Worm (Caenorhabditis elegans) whole organism, L1 larva: ENCODE data around the gene F59A1.6.
A peak's percentile ranks its signal among the peaks of the same experiment; 100 is the strongest.

ENCODE experiments used
- C16A3.4 ChIP-seq: fragments of 150-350 bp; optimal IDR thresholded peaks from 2 replicates; lab custom pipeline; 2014; ENCODE audit warnings: missing biosample characterization, missing genetic modification characterization
- Y116A8C.19 ChIP-seq: sonication (generic microtip); optimal IDR thresholded peaks from 2 replicates; lab custom pipeline; 2016; ENCODE audit warnings: missing compliant biosample characterization, missing genetic modification characterization, borderline replicate concordance
- alr-1 ChIP-seq: fragments of 200-800 bp; sonication (Bioruptor generic); optimal IDR thresholded peaks from 2 replicates; lab custom pipeline; 2018; ENCODE audit warnings: borderline replicate concordance, mild to moderate bottlenecking, missing genetic modification characterization, missing compliant biosample characterization
- ceh-8 ChIP-seq: fragments of 200-800 bp; sonication (Bioruptor generic); optimal IDR thresholded peaks from 2 replicates; lab custom pipeline; 2018; ENCODE audit warnings: mild to moderate bottlenecking, missing genetic modification characterization, moderate library complexity, missing compliant biosample characterization
- ceh-82 ChIP-seq, 3 experiments: fragments of 150-350 bp in 1 of 3; sonication (generic microtip) in 2 of 3; optimal IDR thresholded peaks; 2 replicates each; lab custom pipeline; 2014 to 2017; ENCODE audit warnings: missing biosample characterization in 3 of 3, missing genetic modification characterization in 3 of 3
- ceh-88 ChIP-seq: fragments of 200-800 bp; sonication (Bioruptor generic); IDR thresholded peaks from 2 replicates; pipeline ENCODE4 v1.3.6; 2022; ENCODE audit warnings: missing genetic modification characterization, missing compliant biosample characterization
- ces-1 ChIP-seq: fragments of 150-350 bp; optimal IDR thresholded peaks from 2 replicates; lab custom pipeline; 2014; ENCODE audit warnings: missing biosample characterization, missing genetic modification reagents, missing genetic modification characterization
- dpl-1 ChIP-seq, 3 experiments: fragments of 150-350 bp in 2 of 3; sonication (generic microtip) in 1 of 3; optimal IDR thresholded peaks; 2 replicates each; lab custom pipeline; 2014 to 2017; ENCODE audit warnings: missing biosample characterization in 3 of 3, missing genetic modification characterization in 3 of 3, missing genetic modification reagents in 3 of 3
- dsc-1 ChIP-seq: sonication (generic microtip); optimal IDR thresholded peaks from 2 replicates; lab custom pipeline; 2016; ENCODE audit warnings: mild to moderate bottlenecking, missing genetic modification characterization, missing compliant biosample characterization
- efl-3 ChIP-seq: fragments of 200-800 bp; sonication (Bioruptor generic); optimal IDR thresholded peaks from 2 replicates; lab custom pipeline; 2018; ENCODE audit warnings: mild to moderate bottlenecking, missing genetic modification characterization, missing compliant biosample characterization
- egl-27 ChIP-seq, 2 experiments: fragments of 150-350 bp in 1 of 2; sonication (generic microtip); optimal IDR thresholded peaks; 3 replicates each; lab custom pipeline; 2017 to 2018; ENCODE audit warnings: missing biosample characterization in 2 of 2, missing genetic modification characterization in 2 of 2, missing genetic modification reagents in 2 of 2
- elt-2 ChIP-seq: sonication (generic microtip); optimal IDR thresholded peaks from 2 replicates; lab custom pipeline; 2016; ENCODE audit warnings: missing genetic modification characterization, mild to moderate bottlenecking, inconsistent platforms, missing compliant biosample characterization, missing genetic modification reagents
- ets-5 ChIP-seq: fragments of 200-800 bp; sonication (Bioruptor generic); IDR thresholded peaks from 2 replicates; pipeline ENCODE4 v1.3.6; 2022; ENCODE audit warnings: missing genetic modification characterization, missing compliant biosample characterization
- fkh-10 ChIP-seq: sonication (generic microtip); optimal IDR thresholded peaks from 2 replicates; lab custom pipeline; 2017; ENCODE audit warnings: missing biosample characterization, missing genetic modification reagents, missing genetic modification characterization
- hpl-2 ChIP-seq: fragments of 150-350 bp; optimal IDR thresholded peaks from 2 replicates; lab custom pipeline; 2014; ENCODE audit warnings: missing biosample characterization, missing genetic modification reagents, missing genetic modification characterization
- isw-1 ChIP-seq: fragments of 200-800 bp; sonication (Bioruptor generic); IDR thresholded peaks from 2 replicates; pipeline ENCODE4 v1.3.6; 2022; ENCODE audit warnings: missing genetic modification characterization, missing compliant biosample characterization
- lin-15B ChIP-seq: fragments of 150-350 bp; sonication (generic microtip); optimal IDR thresholded peaks from 3 replicates; lab custom pipeline; 2014; ENCODE audit warnings: missing biosample characterization, missing genetic modification characterization
- lir-3 ChIP-seq: sonication (generic microtip); optimal IDR thresholded peaks from 2 replicates; lab custom pipeline; 2016; ENCODE audit warnings: mild to moderate bottlenecking, missing genetic modification characterization, moderate library complexity, missing compliant biosample characterization; ENCODE audit not compliant: poor library complexity
- mab-9 ChIP-seq: fragments of 200-800 bp; sonication (Bioruptor generic); IDR thresholded peaks from 2 replicates; pipeline ENCODE4 v1.3.6; 2022; ENCODE audit warnings: missing genetic modification reagents, missing genetic modification characterization, missing compliant biosample characterization
- mdl-1 ChIP-seq, 2 experiments: fragments of 150-350 bp; optimal IDR thresholded peaks; 2 replicates each; lab custom pipeline; 2014 to 2017; ENCODE audit warnings: missing biosample characterization in 2 of 2, missing genetic modification characterization in 2 of 2, inconsistent platforms in 1 of 2
- mef-2 ChIP-seq: fragments of 150-350 bp; optimal IDR thresholded peaks from 2 replicates; lab custom pipeline; 2014; ENCODE audit warnings: missing biosample characterization, missing genetic modification characterization
- nhr-11 ChIP-seq: fragments of 150-350 bp; optimal IDR thresholded peaks from 2 replicates; lab custom pipeline; 2014; ENCODE audit warnings: missing biosample characterization, missing genetic modification characterization
- nhr-20 ChIP-seq: sonication (generic microtip); optimal IDR thresholded peaks from 2 replicates; lab custom pipeline; 2016; ENCODE audit warnings: mild to moderate bottlenecking, missing genetic modification characterization, missing compliant biosample characterization
- nhr-237 ChIP-seq: fragments of 150-350 bp; optimal IDR thresholded peaks from 2 replicates; lab custom pipeline; 2014; ENCODE audit warnings: missing biosample characterization, missing genetic modification characterization
- nhr-28 ChIP-seq: fragments of 150-350 bp; optimal IDR thresholded peaks from 2 replicates; lab custom pipeline; 2014; ENCODE audit warnings: missing biosample characterization, missing genetic modification characterization
- nhr-77 ChIP-seq: fragments of 150-350 bp; optimal IDR thresholded peaks from 2 replicates; lab custom pipeline; 2014; ENCODE audit warnings: missing biosample characterization, missing genetic modification characterization
- nhr-84 ChIP-seq: sonication (generic microtip); optimal IDR thresholded peaks from 2 replicates; lab custom pipeline; 2017; ENCODE audit warnings: missing biosample characterization, missing genetic modification characterization
- nhr-85 ChIP-seq: sonication (generic microtip); peaks from one replicate; lab custom pipeline; 2016; ENCODE audit warnings: missing genetic modification characterization, inconsistent platforms, missing compliant biosample characterization
- nhr-90 ChIP-seq: sonication (generic microtip); optimal IDR thresholded peaks from 2 replicates; lab custom pipeline; 2016; ENCODE audit warnings: mild to moderate bottlenecking, missing genetic modification characterization, missing compliant biosample characterization; ENCODE audit not compliant: poor library complexity
- pag-3 ChIP-seq: sonication (generic microtip); optimal IDR thresholded peaks from 2 replicates; lab custom pipeline; 2017; ENCODE audit warnings: missing genetic modification characterization, mild to moderate bottlenecking, missing compliant biosample characterization, antibody characterized with exemption, borderline replicate concordance; ENCODE audit not compliant: insufficient read depth
- pax-3 ChIP-seq: fragments of 200-800 bp; sonication (Bioruptor generic); optimal IDR thresholded peaks from 2 replicates; lab custom pipeline; 2018; ENCODE audit warnings: mild to moderate bottlenecking, missing genetic modification characterization, moderate library complexity, missing compliant biosample characterization
- rnt-1 ChIP-seq: sonication (generic microtip); optimal IDR thresholded peaks from 2 replicates; lab custom pipeline; 2016; ENCODE audit warnings: mild to moderate bottlenecking, missing genetic modification characterization, moderate library complexity, missing compliant biosample characterization
- skn-1 ChIP-seq: fragments of 150-350 bp; optimal IDR thresholded peaks from 2 replicates; lab custom pipeline; 2014; ENCODE audit warnings: missing biosample characterization, missing genetic modification characterization
- snpc-4 ChIP-seq: fragments of 150-350 bp; optimal IDR thresholded peaks from 2 replicates; lab custom pipeline; 2014; ENCODE audit warnings: missing biosample characterization, missing genetic modification characterization
- sptf-1 ChIP-seq: fragments of 150-350 bp; optimal IDR thresholded peaks from 2 replicates; lab custom pipeline; 2014; ENCODE audit warnings: missing biosample characterization, missing genetic modification characterization
- swsn-7 ChIP-seq: sonication (generic microtip); optimal IDR thresholded peaks from 2 replicates; lab custom pipeline; 2016; ENCODE audit warnings: missing genetic modification characterization, missing compliant biosample characterization
- tbx-2 ChIP-seq: sonication (generic microtip); optimal IDR thresholded peaks from 2 replicates; lab custom pipeline; 2016; ENCODE audit warnings: missing genetic modification characterization, missing compliant biosample characterization
- unc-130 ChIP-seq: fragments of 150-350 bp; optimal IDR thresholded peaks from 2 replicates; lab custom pipeline; 2017; ENCODE audit warnings: missing biosample characterization, missing genetic modification characterization, inconsistent platforms
- unc-62 ChIP-seq: fragments of 150-350 bp; optimal IDR thresholded peaks from 2 replicates; lab custom pipeline; 2014; ENCODE audit warnings: missing biosample characterization, missing genetic modification reagents, missing genetic modification characterization
- zag-1 ChIP-seq: fragments of 150-350 bp; optimal IDR thresholded peaks from 2 replicates; lab custom pipeline; 2014; ENCODE audit warnings: missing biosample characterization, missing genetic modification characterization
- ztf-4 ChIP-seq: fragments of 150-350 bp; optimal IDR thresholded peaks from 2 replicates; lab custom pipeline; 2014; ENCODE audit warnings: missing biosample characterization, missing genetic modification characterization

F59A1.6 gene

ce11 chrV:17684857-17685256, at the start of gene F59A1.6, which contains the start of gene F59A1.16:
Gene F59A1.6 (plus strand): TSS chrV:17685141.
Gene F59A1.16 (minus strand): TSS chrV:17684957.
- TF ChIP-seq lin-15B (tag; lab: Kevin White, UChicago) (no peak), egl-27 (tag; optimal IDR thresholded peaks at IDR 0.05; lab: Kevin White, UChicago) (no peak), swsn-7 (no peak), mef-2 (tag; lab: Kevin White, UChicago) (no peak), tbx-2 (no peak), C16A3.4 (no peak), dsc-1 (tag; lab: Kevin White, UChicago) (no peak), ceh-88 (GFP tag; lab: Robert Waterston, UW) (no peak), snpc-4 (tag; lab: Kevin White, UChicago) (no peak), ztf-4 (no peak), fkh-10 (GFP tag; lab: Kevin White, UChicago) (no peak), ceh-82 (tag; optimal IDR thresholded peaks at IDR 0.05; lab: Kevin White, UChicago) (no peak), pax-3 (no peak), nhr-84 (tag; lab: Kevin White, UChicago) (no peak), alr-1 (tag; lab: Kevin White, UChicago) (no peak), mab-9 (no peak), mdl-1 (tag; optimal IDR thresholded peaks at IDR 0.05; lab: Kevin White, UChicago) (no peak), sptf-1 (no peak), unc-130 (no peak), nhr-77 (tag; lab: Kevin White, UChicago) (no peak)

- TF ChIP-seq unc-130 (no peak), ets-5 (GFP tag; lab: Robert Waterston, UW) (no peak), nhr-20 (tag; lab: Kevin White, UChicago) (no peak), nhr-28 (tag; lab: Kevin White, UChicago) (no peak), isw-1 (GFP tag; lab: Robert Waterston, UW) (no peak), elt-2 (no peak), dpl-1 (GFP tag; optimal IDR thresholded peaks at IDR 0.05; lab: Kevin White, UChicago) (no peak), rnt-1 (no peak)
Measured at ce11 chrV:17650427-17650826, 34.5 kb upstream of the F59A1.6 start, which contains the start of gene fbxa-192. Gene fbxa-192 (minus strand): TSS chrV:17650527.

- no peak for TF ChIP-seq dpl-1 (GFP tag; optimal IDR thresholded peaks at IDR 0.05; lab: Kevin White, UChicago)
- TF ChIP-seq ceh-8 = no peak
- no peak for TF ChIP-seq ces-1 (GFP tag; lab: Kevin White, UChicago)
- no peak for TF ChIP-seq pag-3 (tag; lab: Kevin White, UChicago)
- no peak for TF ChIP-seq nhr-237 (tag; lab: Kevin White, UChicago)
- TF ChIP-seq lin-15B (tag; lab: Kevin White, UChicago) = no peak
- no peak for TF ChIP-seq nhr-90 (tag; lab: Kevin White, UChicago)
- no peak for TF ChIP-seq Y116A8C.19 (tag; lab: Kevin White, UChicago)
- TF ChIP-seq efl-3 (GFP tag; lab: Kevin White, UChicago) = no peak
- no peak for TF ChIP-seq tbx-2
- no peak for TF ChIP-seq zag-1 (tag; lab: Kevin White, UChicago)
- no peak for TF ChIP-seq skn-1 (tag; lab: Kevin White, UChicago)
- TF ChIP-seq alr-1 (tag; lab: Kevin White, UChicago) = no peak
- TF ChIP-seq nhr-11 (tag; lab: Kevin White, UChicago) = no peak
Measured at ce11 chrV:17655205-17655604, 29.7 kb upstream of the F59A1.6 start.

ce11 chrV:17658824-17659223, 26.1 kb upstream of the F59A1.6 start:
- peak; percentile 5 for TF ChIP-seq nhr-85
- no peak for TF ChIP-seq lir-3 (tag; lab: Kevin White, UChicago)
- TF ChIP-seq unc-62 = no peak
- no peak for TF ChIP-seq hpl-2 (GFP tag; lab: Kevin White, UChicago)
